Worm (Caenorhabditis elegans) whole organism, late embryonic: ENCODE data around the gene F52D1.2.

Source experiments
- elt-2 ChIP-seq: sonication (generic microtip); optimal IDR thresholded peaks from 2 replicates; lab custom pipeline; 2016; ENCODE audit warnings: missing genetic modification reagents, missing genetic modification characterization, missing compliant biosample characterization
- mec-3 ChIP-seq: sonication (generic microtip); optimal IDR thresholded peaks from 2 replicates; lab custom pipeline; 2016; ENCODE audit warnings: borderline replicate concordance, missing genetic modification characterization, missing compliant biosample characterization
- nhr-11 ChIP-seq: fragments of 150-350 bp; optimal IDR thresholded peaks from 2 replicates; lab custom pipeline; 2014; ENCODE audit warnings: missing biosample characterization, missing genetic modification characterization
- pha-2 ChIP-seq: sonication (generic microtip); optimal IDR thresholded peaks from 2 replicates; lab custom pipeline; 2017; ENCODE audit warnings: mild to moderate bottlenecking, missing genetic modification characterization, missing compliant biosample characterization
- syd-9 ChIP-seq: sonication (generic microtip); optimal IDR thresholded peaks from 2 replicates; lab custom pipeline; 2016; ENCODE audit warnings: mild to moderate bottlenecking, missing genetic modification characterization, moderate library complexity, missing compliant biosample characterization
- tbx-2 ChIP-seq: sonication (generic microtip); optimal IDR thresholded peaks from 2 replicates; lab custom pipeline; 2016; ENCODE audit warnings: missing genetic modification characterization, missing compliant biosample characterization
- unc-86 ChIP-seq: sonication (generic microtip); optimal IDR thresholded peaks from 2 replicates; lab custom pipeline; 2016; ENCODE audit warnings: missing genetic modification characterization, missing compliant biosample characterization

- TF ChIP-seq syd-9 (tag; lab: Kevin White, UChicago) = no peak
- TF ChIP-seq pha-2 = no peak
- no peak for TF ChIP-seq nhr-11 (tag; lab: Kevin White, UChicago)
- TF ChIP-seq elt-2 (tag; lab: Kevin White, UChicago) = no peak
- TF ChIP-seq mec-3 (tag; lab: Kevin White, UChicago) = no peak
- no peak for TF ChIP-seq unc-86 (tag; lab: Kevin White, UChicago)
- TF ChIP-seq tbx-2 (tag; lab: Kevin White, UChicago) = no peak
Observed at ce11 chrX:487669-488068, 37.7 kb upstream of the F52D1.2 start.
